Worm (Caenorhabditis elegans) whole organism, young adult: ENCODE data around the gene chtb-1.
A peak's percentile ranks its signal among the peaks of the same experiment; 100 is the strongest.

Experiments
- B0261.1 ChIP-seq: sonication (generic microtip); optimal IDR thresholded peaks from 2 replicates; lab custom pipeline; 2016; ENCODE audit warnings: mild to moderate bottlenecking, missing genetic modification characterization, moderate library complexity, missing compliant biosample characterization
- F33H1.4 ChIP-seq: fragments of 200-800 bp; sonication (Bioruptor generic); IDR thresholded peaks from 2 replicates; pipeline ENCODE4 v1.3.6; 2022; ENCODE audit warnings: missing genetic modification reagents, missing genetic modification characterization, missing compliant biosample characterization
- K12H6.12 ChIP-seq: fragments of 200-800 bp; sonication (Bioruptor generic); optimal IDR thresholded peaks from 2 replicates; lab custom pipeline; 2018; ENCODE audit warnings: mild to moderate bottlenecking, missing genetic modification characterization, missing compliant biosample characterization
- akir-1 ChIP-seq: fragments of 200-800 bp; sonication (Bioruptor generic); optimal IDR thresholded peaks from 2 replicates; lab custom pipeline; 2018; ENCODE audit warnings: mild to moderate bottlenecking, missing genetic modification characterization, moderate library complexity, missing compliant biosample characterization
- ama-1 ChIP-seq, 3 experiments: fragments of 150-350 bp in 1 of 3; sonication (generic microtip) in 2 of 3; optimal IDR thresholded peaks; 2 replicates each; lab custom pipeline; 2014 to 2018; ENCODE audit warnings: missing biosample characterization in 2 of 3, missing genetic modification characterization in 2 of 3, missing genetic modification reagents in 2 of 3
- aptf-3 ChIP-seq: fragments of 200-800 bp; sonication (Bioruptor generic); IDR thresholded peaks from 2 replicates; pipeline ENCODE4 v1.3.6; 2022; ENCODE audit warnings: missing genetic modification characterization, missing compliant biosample characterization
- attf-3 ChIP-seq: fragments of 200-800 bp; sonication (Bioruptor generic); conservative IDR thresholded peaks from 2 replicates; pipeline ENCODE4 v1.3.6; 2022; ENCODE audit warnings: missing genetic modification reagents, missing genetic modification characterization, missing compliant biosample characterization
- attf-6 ChIP-seq: fragments of 200-800 bp; sonication (Bioruptor generic); IDR thresholded peaks from 2 replicates; pipeline ENCODE4 v1.3.6; 2022; ENCODE audit warnings: missing genetic modification reagents, missing genetic modification characterization, missing compliant biosample characterization
- cebp-1 ChIP-seq, 2 experiments: fragments of 200-800 bp in 1 of 2; sonication (Bioruptor generic) in 1 of 2; sonication (generic microtip) in 1 of 2; IDR thresholded peaks in 1 of 2; optimal IDR thresholded peaks in 1 of 2; 2 replicates each; pipeline versions ENCODE4 v1.3.6 to Lab custom; 2017 to 2022; ENCODE audit warnings: missing compliant biosample characterization in 2 of 2, missing genetic modification characterization in 2 of 2, mild to moderate bottlenecking in 1 of 2, missing genetic modification reagents in 1 of 2, moderate library complexity in 1 of 2
- ceh-100 ChIP-seq: fragments of 200-800 bp; sonication (Bioruptor generic); IDR thresholded peaks from 2 replicates; pipeline ENCODE4 v1.3.6; 2022; ENCODE audit warnings: missing genetic modification reagents, missing genetic modification characterization, missing compliant biosample characterization
- ceh-91 ChIP-seq: fragments of 200-800 bp; sonication (Bioruptor generic); IDR thresholded peaks from 2 replicates; pipeline ENCODE4 v1.3.6; 2022; ENCODE audit warnings: missing genetic modification reagents, missing genetic modification characterization, missing compliant biosample characterization
- chd-7 ChIP-seq: sonication (generic microtip); optimal IDR thresholded peaks from 2 replicates; lab custom pipeline; 2016; ENCODE audit warnings: mild to moderate bottlenecking, missing genetic modification characterization, moderate library complexity, missing compliant biosample characterization
- dpl-1 ChIP-seq: fragments of 150-350 bp; optimal IDR thresholded peaks from 2 replicates; lab custom pipeline; 2014; ENCODE audit warnings: missing biosample characterization, missing genetic modification reagents, missing genetic modification characterization
- ekl-4 ChIP-seq: fragments of 200-800 bp; sonication (Bioruptor generic); IDR thresholded peaks from 2 replicates; pipeline ENCODE4 v1.3.6; 2022; ENCODE audit warnings: missing genetic modification reagents, missing genetic modification characterization, missing compliant biosample characterization
- hsf-1 ChIP-seq: fragments of 200-800 bp; sonication (Bioruptor generic); IDR thresholded peaks from 2 replicates; pipeline ENCODE4 v1.3.6; 2022; ENCODE audit warnings: missing genetic modification reagents, missing genetic modification characterization, missing compliant biosample characterization
- lag-1 ChIP-seq: fragments of 200-800 bp; sonication (Bioruptor generic); IDR thresholded peaks from 2 replicates; pipeline ENCODE4 v1.3.6; 2022; ENCODE audit warnings: missing genetic modification reagents, missing genetic modification characterization, missing compliant biosample characterization
- mcd-1 ChIP-seq: fragments of 200-800 bp; sonication (Bioruptor generic); IDR thresholded peaks from 2 replicates; pipeline ENCODE4 v1.3.6; 2022; ENCODE audit warnings: missing genetic modification reagents, missing genetic modification characterization, missing compliant biosample characterization
- mes-4 ChIP-seq: sonication (generic microtip); optimal IDR thresholded peaks from 2 replicates; lab custom pipeline; 2016; ENCODE audit warnings: missing genotype, missing genetic modification characterization, missing compliant biosample characterization
- nfyb-1 ChIP-seq: fragments of 200-800 bp; sonication (Bioruptor generic); IDR thresholded peaks from 2 replicates; pipeline ENCODE4 v1.3.6; 2022; ENCODE audit warnings: missing genetic modification reagents, missing genetic modification characterization, missing compliant biosample characterization
- nhr-179 ChIP-seq: sonication (generic microtip); optimal IDR thresholded peaks from 2 replicates; lab custom pipeline; 2016; ENCODE audit warnings: mild to moderate bottlenecking, missing genetic modification characterization, missing compliant biosample characterization
- nhr-27 ChIP-seq: fragments of 200-800 bp; sonication (Bioruptor generic); optimal IDR thresholded peaks from 2 replicates; lab custom pipeline; 2018; ENCODE audit warnings: mild to moderate bottlenecking, missing genetic modification characterization, moderate library complexity, missing compliant biosample characterization
- nhr-80 ChIP-seq: sonication (generic microtip); optimal IDR thresholded peaks from 2 replicates; lab custom pipeline; 2016; ENCODE audit warnings: missing genetic modification characterization, missing compliant biosample characterization
- rcor-1 ChIP-seq: fragments of 200-800 bp; sonication (Bioruptor generic); IDR thresholded peaks from 2 replicates; pipeline ENCODE4 v1.3.6; 2022; ENCODE audit warnings: missing genetic modification reagents, missing genetic modification characterization, missing compliant biosample characterization
- repo-1 ChIP-seq: sonication (generic microtip); optimal IDR thresholded peaks from 2 replicates; lab custom pipeline; 2017; ENCODE audit warnings: mild to moderate bottlenecking, missing genetic modification characterization, missing compliant biosample characterization
- sea-2 ChIP-seq: fragments of 200-800 bp; sonication (Bioruptor generic); IDR thresholded peaks from 2 replicates; pipeline ENCODE4 v1.3.6; 2022; ENCODE audit warnings: missing genetic modification characterization, missing compliant biosample characterization
- snpc-4 ChIP-seq, 5 experiments: fragments of 150-350 bp in 1 of 5; sonication (generic microtip) in 4 of 5; optimal IDR thresholded peaks; 2 replicates each; lab custom pipeline; 2014 to 2018; ENCODE audit warnings: missing genetic modification characterization in 5 of 5, missing biosample characterization in 3 of 5, antibody characterized with exemption in 2 of 5, mild to moderate bottlenecking in 2 of 5, missing compliant biosample characterization in 2 of 5, missing genotype in 2 of 5, moderate library complexity in 2 of 5, missing genetic modification reagents in 1 of 5
- sptf-2 ChIP-seq: fragments of 200-800 bp; sonication (Bioruptor generic); optimal IDR thresholded peaks from 2 replicates; lab custom pipeline; 2018; ENCODE audit warnings: mild to moderate bottlenecking, missing genetic modification characterization, missing compliant biosample characterization
- zfh-2 ChIP-seq: fragments of 200-800 bp; sonication (Bioruptor generic); conservative IDR thresholded peaks from 2 replicates; pipeline ENCODE4 v1.3.6; 2022; ENCODE audit warnings: missing genetic modification reagents, missing genetic modification characterization, missing compliant biosample characterization
- ztf-3 ChIP-seq: fragments of 200-800 bp; sonication (Bioruptor generic); optimal IDR thresholded peaks from 2 replicates; lab custom pipeline; 2018; ENCODE audit warnings: mild to moderate bottlenecking, missing genetic modification characterization, missing compliant biosample characterization

The chtb-1 gene

ce11 chrIII:9319641-9320040 lies 35.6 kb downstream of the chtb-1 start, which contains the start of gene C40H1.9:
Gene C40H1.9 (plus strand): TSS chrIII:9319941.
- TF ChIP-seq ztf-3 (GFP tag; lab: Kevin White, UChicago) (no peak), attf-6 (no peak), ceh-91 (no peak), K12H6.12 (tag; lab: Kevin White, UChicago) (no peak), ekl-4 (GFP tag; lab: Robert Waterston, UW) (no peak), ama-1 (optimal IDR thresholded peaks at IDR 0.05; lab: Kevin White, UChicago) (no peak), ama-1 (GFP tag; optimal IDR thresholded peaks at IDR 0.05; lab: Kevin White, UChicago) (no peak), nhr-27 (tag; lab: Kevin White, UChicago) (no peak), rcor-1 (GFP tag; lab: Robert Waterston, UW) (no peak), ceh-100 (no peak), nfyb-1 (GFP tag; lab: Robert Waterston, UW) (no peak), hsf-1 (GFP tag; lab: Robert Waterston, UW) (no peak)

- no peak for TF ChIP-seq F33H1.4
- TF ChIP-seq lag-1 = no peak
- peak; percentile 79 for TF ChIP-seq nhr-80 (tag; lab: Kevin White, UChicago)
- no peak for TF ChIP-seq ztf-3 (GFP tag; lab: Kevin White, UChicago)
- no peak for TF ChIP-seq attf-3 (GFP tag; lab: Robert Waterston, UW)
- TF ChIP-seq ceh-100 = no peak
Measured at ce11 chrIII:9317601-9318000, 37.7 kb downstream of the chtb-1 start.

ce11 chrIII:9315180-9315579 lies 40.1 kb downstream of the chtb-1 start:
- TF ChIP-seq nhr-80 (tag; lab: Kevin White, UChicago) (peak; percentile 38), sea-2 (GFP tag; lab: Robert Waterston, UW) (no peak)
- TF ChIP-seq, all 124 proteins: peak for 1

ce11 chrIII:9314476-9314875 lies 40.8 kb downstream of the chtb-1 start, which contains the start of gene C40H1.8:
Gene C40H1.8 (plus strand): TSS chrIII:9314717.
- TF ChIP-seq attf-6 = no peak

- TF ChIP-seq zfh-2 (no peak), dpl-1 (no peak), sptf-2 (GFP tag; lab: Kevin White, UChicago) (no peak), nhr-179 (tag; lab: Kevin White, UChicago) (no peak), mes-4 (tag; lab: Kevin White, UChicago) (no peak), cebp-1 (GFP tag; IDR thresholded peaks at IDR 0.05; lab: Robert Waterston, UW) (no peak), cebp-1 (tag; optimal IDR thresholded peaks at IDR 0.05; lab: Kevin White, UChicago) (no peak), B0261.1 (tag; lab: Kevin White, UChicago) (no peak), mcd-1 (GFP tag; lab: Robert Waterston, UW) (no peak), sea-2 (GFP tag; lab: Robert Waterston, UW) (no peak), aptf-3 (GFP tag; lab: Robert Waterston, UW) (no peak), snpc-4 (GFP tag; optimal IDR thresholded peaks at IDR 0.05; lab: Kevin White, UChicago) (no peak), snpc-4 (tag; optimal IDR thresholded peaks at IDR 0.05; lab: Kevin White, UChicago) (no peak), repo-1 (tag; lab: Kevin White, UChicago) (no peak), chd-7 (no peak), rcor-1 (GFP tag; lab: Robert Waterston, UW) (no peak)
Measured at ce11 chrIII:9309840-9310239, 45.4 kb downstream of the chtb-1 start.

ce11 chrIII:9306596-9306995 lies 48.7 kb downstream of the chtb-1 start, which contains the start of gene srx-45:
Gene srx-45 (minus strand): TSS chrIII:9306696.
- no peak for TF ChIP-seq akir-1 (GFP tag; lab: Kevin White, UChicago)
